Fruit fly (Drosophila melanogaster): ENCODE data around the gene CG4766.
A peak's percentile ranks its signal among the peaks of the same experiment; 100 is the strongest.

The CG4766 gene

DNA sequence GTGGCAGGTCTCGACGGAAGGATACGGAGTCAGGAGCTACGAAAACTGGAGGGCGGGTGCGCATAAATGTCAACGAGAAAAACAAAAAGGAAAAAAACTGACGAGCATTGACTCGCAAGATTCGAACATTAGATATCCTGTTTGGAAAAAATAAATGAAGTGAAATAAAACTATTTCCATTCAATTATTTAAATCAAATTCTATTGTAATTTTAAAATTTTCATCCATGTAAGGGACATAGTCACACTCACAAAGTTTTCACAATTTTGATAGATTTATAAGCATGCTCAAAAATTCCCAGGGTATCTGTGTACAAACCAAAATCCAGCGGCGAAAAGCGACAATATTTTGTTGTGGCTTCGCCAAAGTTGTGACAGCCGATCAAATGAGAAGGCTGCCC, 4.6 kb downstream of the CG4766 start (continued):
- TF ChIP-seq unpg (GFP tag; optimal IDR thresholded peaks at IDR 0.05) (peak; percentile 38), CG18262 (tag; optimal IDR thresholded peaks at IDR 0.05) (peak; percentile 45), D19A (tag; optimal IDR thresholded peaks at IDR 0.05) (peak; percentile 26), CG17361 (GFP tag; IDR thresholded peaks at IDR 0.05) (peak; percentile 34; the same call in 1 of the 3 replicates), peb (GFP tag; IDR thresholded peaks at IDR 0.05) (0 out of 2 replicates have a peak, but pooled peaks have one; percentile 8), ara (GFP tag; IDR thresholded peaks at IDR 0.05) (peak; percentile 14; the same call in 1 of the 2 replicates), CG4404 (GFP tag; IDR thresholded peaks at IDR 0.05) (peak; percentile 45; the same call in 1 of the 2 replicates), Hand (GFP tag; optimal IDR thresholded peaks at IDR 0.05) (no peak), usp (GFP tag; optimal IDR thresholded peaks at IDR 0.05) (no peak), Ptx1 (GFP tag; IDR thresholded peaks at IDR 0.05) (peak; percentile 26; the same call in 1 of the 2 replicates), CG10462 (GFP tag; optimal IDR thresholded peaks at IDR 0.05) (no peak), CG10209 (GFP tag; optimal IDR thresholded peaks at IDR 0.05) (peak; percentile 9), gsb (GFP tag; IDR thresholded peaks at IDR 0.05) (no peak), Xbp1 (GFP tag; optimal IDR thresholded peaks at IDR 0.05) (peak; percentile 30), Oli (tag; optimal IDR thresholded peaks at IDR 0.05) (peak; percentile 11), CG8089 (GFP tag; optimal IDR thresholded peaks at IDR 0.05) (no peak), gcm (GFP tag; optimal IDR thresholded peaks at IDR 0.05) (no peak), Scr (GFP tag; IDR thresholded peaks at IDR 0.05; ENCODE audit: partially characterized antibody) (no peak), pum (GFP tag; optimal IDR thresholded peaks at IDR 0.05) (no peak), yki (optimal IDR thresholded peaks at IDR 0.05) (no peak), Blimp-1 (GFP tag; optimal IDR thresholded peaks at IDR 0.05) (peak; percentile 49), chif (GFP tag; optimal IDR thresholded peaks at IDR 0.05) (peak in 1 of 2 experiments; percentile 40), CG17359 (tag; optimal IDR thresholded peaks at IDR 0.05) (peak; percentile 30), Kr (GFP tag; optimal IDR thresholded peaks at IDR 0.05) (no peak), kay (GFP tag; optimal IDR thresholded peaks at IDR 0.05) (no peak), rib (GFP tag; IDR thresholded peaks at IDR 0.05) (no peak), CG9215 (GFP tag; IDR thresholded peaks at IDR 0.05) (no peak), CG10431 (GFP tag; optimal IDR thresholded peaks at IDR 0.05) (no peak), CG6689 (GFP tag; IDR thresholded peaks at IDR 0.05) (0 out of 2 replicates have a peak, but pooled peaks have one; percentile 17), tin (GFP tag; optimal IDR thresholded peaks at IDR 0.05) (peak; percentile 11), CG11456 (GFP tag; IDR thresholded peaks at IDR 0.05) (no peak), CG30403 (GFP tag; optimal IDR thresholded peaks at IDR 0.05) (peak; percentile 27), gem (tag; optimal IDR thresholded peaks at IDR 0.05) (peak; percentile 65), ssp (GFP tag; IDR thresholded peaks at IDR 0.05) (no peak), sc (optimal IDR thresholded peaks at IDR 0.05) (no peak), sc (GFP tag; optimal IDR thresholded peaks at IDR 0.05) (no peak), chinmo (GFP tag; IDR thresholded peaks at IDR 0.05; ENCODE audit: partially characterized antibody) (no peak), Hr78 (GFP tag; optimal IDR thresholded peaks at IDR 0.05) (no peak), CG14710 (tag; optimal IDR thresholded peaks at IDR 0.05) (peak; percentile 33), pfk (GFP tag; optimal IDR thresholded peaks at IDR 0.05) (no peak), bsh (GFP tag; optimal IDR thresholded peaks at IDR 0.05) (peak in 1 of 2 experiments; percentile 54), CG7556 (GFP tag; optimal IDR thresholded peaks at IDR 0.05) (peak; percentile 34), prd (optimal IDR thresholded peaks at IDR 0.05) (no peak), prd (GFP tag; IDR thresholded peaks at IDR 0.05) (peak; percentile 73)

All from whole organism, embryonic.